Fruit fly (Drosophila melanogaster): ENCODE measurements around the gene CG3119.

dm6 chr2L:2815673-2816072 lies 22.0 kb downstream of the CG3119 start, which contains the start of gene G6P:
- TF ChIP-seq CG12768 (GFP tag; optimal IDR thresholded peaks at IDR 0.05) (no peak), cic (GFP tag; optimal IDR thresholded peaks at IDR 0.05) (no peak), kay (GFP tag; ENCODE audit: borderline replicate concordance) (no peak), pad (GFP tag; optimal IDR thresholded peaks at IDR 0.05) (no peak), tj (GFP tag; optimal IDR thresholded peaks at IDR 0.05) (no peak), CG5204 (GFP tag; optimal IDR thresholded peaks at IDR 0.05) (no peak)

All from whole organism, adult.